Worm (Caenorhabditis elegans): ENCODE data around the gene srx-1.

DNA sequence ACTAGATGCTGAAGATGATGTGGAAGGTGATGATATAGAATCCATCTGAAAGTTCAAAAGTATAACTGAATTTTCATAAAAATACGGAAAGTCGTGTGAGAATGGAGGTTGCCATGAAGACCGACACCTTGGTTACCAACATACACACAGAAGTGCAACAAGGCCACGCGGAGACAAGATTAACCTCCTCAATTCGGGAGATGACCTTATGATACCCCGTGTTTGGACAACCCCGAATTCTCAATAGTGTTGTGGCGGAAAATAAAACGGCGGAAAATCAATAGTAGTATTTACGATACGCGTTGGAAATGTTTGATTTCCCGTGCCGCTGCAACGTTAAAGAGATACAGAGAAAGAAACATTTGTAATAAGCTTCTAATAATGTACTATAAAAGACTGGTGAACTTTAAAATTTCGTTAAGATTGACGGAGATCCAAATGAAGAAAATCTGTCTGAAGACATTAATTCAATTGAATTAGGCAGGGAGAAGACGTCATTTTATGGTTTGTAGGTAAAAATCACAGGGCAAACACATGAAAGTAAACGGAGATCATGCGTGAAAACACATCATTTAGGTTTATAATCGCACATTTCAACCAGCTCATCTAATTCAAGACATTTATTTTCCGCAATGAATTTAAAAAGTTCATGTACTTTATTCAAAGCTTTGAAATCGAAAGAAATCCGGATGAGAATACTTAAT, 39.3 kb upstream of the srx-1 start, which contains the start of gene nhr-44:
- no peak for TF ChIP-seq dpl-1 (GFP tag; optimal IDR thresholded peaks at IDR 0.05)
- no peak for TF ChIP-seq unc-62 (GFP tag; optimal IDR thresholded peaks at IDR 0.05)
- TF ChIP-seq him-1 (tag; optimal IDR thresholded peaks at IDR 0.05), result no peak
- TF ChIP-seq bed-1 (GFP tag; IDR thresholded peaks at IDR 0.05), result no peak
- no peak for TF ChIP-seq snpc-4 (GFP tag; optimal IDR thresholded peaks at IDR 0.05)
- TF ChIP-seq snpc-4 (tag; optimal IDR thresholded peaks at IDR 0.05), result no peak
- TF ChIP-seq fkh-3 (tag; optimal IDR thresholded peaks at IDR 0.05), result no peak
- no peak for TF ChIP-seq somi-1 (GFP tag; optimal IDR thresholded peaks at IDR 0.05)
- no peak for TF ChIP-seq let-526 (GFP tag; IDR thresholded peaks at IDR 0.05)

Measured in whole organism, young adult.